Worm (Caenorhabditis elegans): ENCODE results near the gene str-250.

- no peak for TF ChIP-seq pqm-1 (tag; optimal IDR thresholded peaks at IDR 0.05)
- TF ChIP-seq attf-4 (tag; optimal IDR thresholded peaks at IDR 0.05): no peak
- no peak for TF ChIP-seq D1046.2 (GFP tag; IDR thresholded peaks at IDR 0.05)
- TF ChIP-seq unc-130 (GFP tag; optimal IDR thresholded peaks at IDR 0.05): no peak
- TF ChIP-seq jun-1 (tag; optimal IDR thresholded peaks at IDR 0.05): no peak
- no peak for TF ChIP-seq snpc-4 (tag; optimal IDR thresholded peaks at IDR 0.05)
- no peak for TF ChIP-seq hif-1 (tag; optimal IDR thresholded peaks at IDR 0.05)
- no peak for TF ChIP-seq nhr-28 (tag; optimal IDR thresholded peaks at IDR 0.05)
- TF ChIP-seq nhr-10 (tag; optimal IDR thresholded peaks at IDR 0.05): no peak
- no peak for TF ChIP-seq zag-1 (tag; optimal IDR thresholded peaks at IDR 0.05)
- no peak for TF ChIP-seq aly-2 (tag; optimal IDR thresholded peaks at IDR 0.05)
- no peak for TF ChIP-seq ama-1 (optimal IDR thresholded peaks at IDR 0.05)
- no peak for TF ChIP-seq mep-1 (tag; optimal IDR thresholded peaks at IDR 0.05)
- no peak for TF ChIP-seq lsy-2 (tag; optimal IDR thresholded peaks at IDR 0.05)
Observed at ce11 chrV:13958247-13958646, 39.8 kb downstream of the str-250 start, which contains the start of gene R10D12.10.
